Worm (Caenorhabditis elegans): ENCODE measurements around the gene sel-10.

Gene sel-10

DNA sequence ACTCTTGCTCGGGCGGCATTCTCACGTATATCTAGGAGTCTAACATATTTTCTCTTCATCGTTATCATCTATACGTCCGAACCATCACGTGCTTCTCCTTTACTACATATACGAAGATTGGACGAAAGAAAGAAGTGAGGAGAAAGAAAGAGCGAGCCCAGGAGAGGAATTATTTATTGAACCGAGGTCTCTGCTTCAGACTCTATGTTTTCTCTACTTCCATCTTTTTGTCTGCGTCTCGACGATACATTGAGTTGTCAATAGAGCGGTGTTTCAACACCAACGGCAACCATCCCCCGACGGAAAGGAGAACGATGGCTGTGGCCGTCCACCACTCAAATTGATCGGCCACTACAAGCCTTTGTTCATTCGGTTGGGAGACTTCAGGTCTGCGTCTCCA, 29.8 kb upstream of the sel-10 start:
- no peak for TF ChIP-seq unc-62 (GFP tag; optimal IDR thresholded peaks at IDR 0.05)
- peak; percentile 90 for TF ChIP-seq lin-13 (GFP tag; optimal IDR thresholded peaks at IDR 0.05)
- TF ChIP-seq nhr-10 (tag; optimal IDR thresholded peaks at IDR 0.05), result no peak
- peak; percentile 97 for TF ChIP-seq nhr-129 (tag; optimal IDR thresholded peaks at IDR 0.05)
- TF ChIP-seq nhr-6 (tag; optimal IDR thresholded peaks at IDR 0.05), result no peak
- peak; percentile 96 for TF ChIP-seq unc-55 (GFP tag; optimal IDR thresholded peaks at IDR 0.05)
- no peak for TF ChIP-seq ztf-1 (GFP tag; conservative IDR thresholded peaks at IDR 0.05)
- no peak for TF ChIP-seq peb-1 (tag; optimal IDR thresholded peaks at IDR 0.05)
- peak; percentile 23 for TF ChIP-seq ceh-16 (tag; optimal IDR thresholded peaks at IDR 0.05)
- TF ChIP-seq F13H6.1 (tag; optimal IDR thresholded peaks at IDR 0.05), result peak; percentile 93
- TF ChIP-seq gmeb-1 (tag; optimal IDR thresholded peaks at IDR 0.05), result peak; percentile 68
- no peak for TF ChIP-seq ceh-82 (tag; optimal IDR thresholded peaks at IDR 0.05)
- peak; percentile 58 for TF ChIP-seq sma-3 (GFP tag; optimal IDR thresholded peaks at IDR 0.05)
- peak; percentile 78 for TF ChIP-seq lin-11 (tag; optimal IDR thresholded peaks at IDR 0.05)
- no peak for TF ChIP-seq R02D3.7 (tag; optimal IDR thresholded peaks at IDR 0.05)
- TF ChIP-seq dmd-4 (tag; optimal IDR thresholded peaks at IDR 0.05), result no peak
- TF ChIP-seq nhr-12 (tag; optimal IDR thresholded peaks at IDR 0.05), result no peak
- TF ChIP-seq elt-3 (tag; optimal IDR thresholded peaks at IDR 0.05), result no peak
- TF ChIP-seq blmp-1 (tag; optimal IDR thresholded peaks at IDR 0.05; ENCODE audit: insufficient read depth), result peak; percentile 41
- TF ChIP-seq Y55F3AM.14 (GFP tag; optimal IDR thresholded peaks at IDR 0.05), result peak; percentile 49
- TF ChIP-seq zag-1 (tag; optimal IDR thresholded peaks at IDR 0.05), result peak; percentile 72
- TF ChIP-seq alr-1 (tag; optimal IDR thresholded peaks at IDR 0.05), result peak; percentile 70
- no peak for TF ChIP-seq mbf-1 (tag; optimal IDR thresholded peaks at IDR 0.05)
- TF ChIP-seq fos-1 (tag; optimal IDR thresholded peaks at IDR 0.05), result peak; percentile 88
- TF ChIP-seq ZK546.5 (tag; optimal IDR thresholded peaks at IDR 0.05), result no peak
- TF ChIP-seq nhr-237 (tag; optimal IDR thresholded peaks at IDR 0.05), result no peak
- TF ChIP-seq ztf-11 (tag; optimal IDR thresholded peaks at IDR 0.05), result no peak
- TF ChIP-seq mdl-1 (tag; optimal IDR thresholded peaks at IDR 0.05), result peak; percentile 71 to 80
- TF ChIP-seq unc-39 (tag; optimal IDR thresholded peaks at IDR 0.05), result no peak
- peak; percentile 87 for TF ChIP-seq crh-2 (tag; optimal IDR thresholded peaks at IDR 0.05)
- peak; percentile 74 for TF ChIP-seq nhr-21 (tag; optimal IDR thresholded peaks at IDR 0.05)
- TF ChIP-seq aly-2 (tag; optimal IDR thresholded peaks at IDR 0.05), result no peak
- TF ChIP-seq nhr-11 (tag; optimal IDR thresholded peaks at IDR 0.05), result no peak
- TF ChIP-seq sem-4 (tag; optimal IDR thresholded peaks at IDR 0.05), result peak; percentile 56
- TF ChIP-seq lsy-2 (tag; optimal IDR thresholded peaks at IDR 0.05), result peak; percentile 44 to 87
- TF ChIP-seq ztf-4 (tag; optimal IDR thresholded peaks at IDR 0.05), result peak; percentile 88
- TF ChIP-seq sma-9 (GFP tag; optimal IDR thresholded peaks at IDR 0.05), result peak; percentile 88
- no peak for TF ChIP-seq sma-9 (tag; optimal IDR thresholded peaks at IDR 0.05)
- TF ChIP-seq nhr-23 (tag; optimal IDR thresholded peaks at IDR 0.05), result no peak
- peak; percentile 81 for TF ChIP-seq snpc-4 (tag; optimal IDR thresholded peaks at IDR 0.05)
- no peak for TF ChIP-seq elt-1 (tag; optimal IDR thresholded peaks at IDR 0.05)
- TF ChIP-seq lin-39 (tag; optimal IDR thresholded peaks at IDR 0.05), result no peak
- peak; percentile 92 for TF ChIP-seq C34F6.9 (tag; optimal IDR thresholded peaks at IDR 0.05)
- TF ChIP-seq nhr-25 (tag; optimal IDR thresholded peaks at IDR 0.05), result peak; percentile 74
- TF ChIP-seq ama-1 (optimal IDR thresholded peaks at IDR 0.05), result peak; percentile 67
- peak; percentile 69 for TF ChIP-seq skn-1 (tag; optimal IDR thresholded peaks at IDR 0.05)
- no peak for TF ChIP-seq nhr-77 (tag; optimal IDR thresholded peaks at IDR 0.05)
- peak; percentile 61 for TF ChIP-seq egl-27 (tag; optimal IDR thresholded peaks at IDR 0.05)
- peak; percentile 70 for TF ChIP-seq mab-5 (tag; optimal IDR thresholded peaks at IDR 0.05)
